Fruit fly (Drosophila melanogaster) whole organism, embryonic: Measurements from ENCODE around the gene Usp1.

Experiments
- ATbp ChIP-seq: fragments of 200-800 bp; sonication (Bioruptor generic); optimal IDR thresholded peaks from 2 replicates; lab custom pipeline; 2017; ENCODE audit warnings: missing biosample characterization, mild to moderate bottlenecking, missing genetic modification characterization, missing genetic modification reagents
- C15 ChIP-seq: fragments of 200-800 bp; sonication (Bioruptor generic); IDR thresholded peaks from 3 replicates; pipeline ENCODE4 v1.3.6; 2022; ENCODE audit warnings: missing biosample characterization, missing genetic modification characterization
- CG10209 ChIP-seq: fragments of 200-800 bp; sonication (Bioruptor generic); optimal IDR thresholded peaks from 3 replicates; lab custom pipeline; 2017; ENCODE audit warnings: missing biosample characterization, mild to moderate bottlenecking, missing genetic modification characterization, missing genetic modification reagents
- CG10366 ChIP-seq: fragments of 200-800 bp; sonication (Bioruptor generic); IDR thresholded peaks from 2 replicates; pipeline ENCODE4 v1.3.6; 2022; ENCODE audit warnings: missing biosample characterization, missing genetic modification characterization
- CG10462 ChIP-seq: fragments of 200-800 bp; sonication (Bioruptor generic); optimal IDR thresholded peaks from 2 replicates; lab custom pipeline; 2016; ENCODE audit warnings: missing biosample characterization, missing genetic modification characterization
- CG10543 ChIP-seq: fragments of 200-800 bp; sonication (Bioruptor generic); optimal IDR thresholded peaks from 3 replicates; lab custom pipeline; 2017; ENCODE audit warnings: missing biosample characterization, mild to moderate bottlenecking, missing genetic modification characterization, moderate library complexity
- CG11723 ChIP-seq: fragments of 200-800 bp; sonication (Bioruptor generic); optimal IDR thresholded peaks from 2 replicates; lab custom pipeline; 2017; ENCODE audit warnings: missing biosample characterization, mild to moderate bottlenecking, missing genetic modification characterization
- CG1233 ChIP-seq: fragments of 200-800 bp; sonication (Bioruptor generic); optimal IDR thresholded peaks from 4 replicates; lab custom pipeline; 2018; ENCODE audit warnings: missing biosample characterization, mild to moderate bottlenecking, missing genetic modification characterization
- CG17612 ChIP-seq: fragments of 200-800 bp; sonication (Bioruptor generic); IDR thresholded peaks from 2 replicates; pipeline ENCODE4 v1.3.6; 2022; ENCODE audit warnings: missing biosample characterization, missing genetic modification characterization
- CG1792 ChIP-seq: fragments of 200-800 bp; sonication (Bioruptor generic); optimal IDR thresholded peaks from 2 replicates; lab custom pipeline; 2016; ENCODE audit warnings: missing biosample characterization, missing genetic modification characterization
- CG31224 ChIP-seq: fragments of 200-800 bp; sonication (Bioruptor generic); IDR thresholded peaks from 2 replicates; pipeline ENCODE4 v1.3.6; 2022; ENCODE audit warnings: missing biosample characterization, missing genetic modification characterization
- CG32532 ChIP-seq: fragments of 200-800 bp; sonication (Bioruptor generic); IDR thresholded peaks from 2 replicates; pipeline ENCODE4 v1.3.6; 2022; ENCODE audit warnings: missing biosample characterization, missing genetic modification characterization
- CG4617 ChIP-seq: fragments of 200-800 bp; sonication (Bioruptor generic); optimal IDR thresholded peaks from 3 replicates; lab custom pipeline; 2016; ENCODE audit warnings: missing biosample characterization, missing genetic modification characterization, borderline replicate concordance
- CG6254 ChIP-seq: fragments of 200-800 bp; sonication (Bioruptor generic); optimal IDR thresholded peaks from 3 replicates; lab custom pipeline; 2017; ENCODE audit warnings: mild to moderate bottlenecking, missing biosample characterization, missing genetic modification reagents, missing genetic modification characterization
- CG7271 ChIP-seq: fragments of 200-800 bp; sonication (Bioruptor generic); optimal IDR thresholded peaks from 2 replicates; lab custom pipeline; 2018; ENCODE audit warnings: missing biosample characterization, mild to moderate bottlenecking, missing genetic modification characterization, moderate library complexity
- CG7839 ChIP-seq: fragments of 200-800 bp; sonication (Bioruptor generic); optimal IDR thresholded peaks from 3 replicates; lab custom pipeline; 2018; ENCODE audit warnings: missing biosample characterization, mild to moderate bottlenecking, missing genetic modification characterization, moderate library complexity
- CG8089 ChIP-seq: fragments of 200-800 bp; sonication (Bioruptor generic); optimal IDR thresholded peaks from 3 replicates; lab custom pipeline; 2016; ENCODE audit warnings: missing biosample characterization, missing genetic modification characterization
- CG8290 ChIP-seq, 3 experiments: fragments of 200-800 bp; sonication (Bioruptor generic); optimal IDR thresholded peaks; 2 replicates each; lab custom pipeline; 2016 to 2019; ENCODE audit warnings: missing biosample characterization in 3 of 3, missing genetic modification characterization in 3 of 3, mild to moderate bottlenecking in 2 of 3, moderate library complexity in 1 of 3
- CG8924 ChIP-seq: fragments of 200-800 bp; optimal IDR thresholded peaks from 3 replicates; lab custom pipeline; 2019; ENCODE audit warnings: missing biosample characterization, mild to moderate bottlenecking, missing genetic modification characterization, moderate library complexity
- CTCF ChIP-seq: fragments of 200-800 bp; sonication (Bioruptor generic); optimal IDR thresholded peaks from 2 replicates; lab custom pipeline; 2017; ENCODE audit warnings: missing biosample characterization, mild to moderate bottlenecking, missing genetic modification characterization, moderate library complexity
- D19A ChIP-seq: fragments of 200-800 bp; optimal IDR thresholded peaks from 3 replicates; lab custom pipeline; 2019; ENCODE audit warnings: missing biosample characterization, mild to moderate bottlenecking, missing genetic modification characterization, moderate library complexity
- Dip3 ChIP-seq: fragments of 200-800 bp; sonication (Bioruptor generic); optimal IDR thresholded peaks from 3 replicates; lab custom pipeline; 2016; ENCODE audit warnings: missing biosample characterization, missing genetic modification characterization
- Dref ChIP-seq: fragments of 200-800 bp; sonication (Bioruptor generic); IDR thresholded peaks from 2 replicates; pipeline ENCODE4 v1.3.6; 2022; ENCODE audit warnings: missing biosample characterization, missing genetic modification characterization
- Fer2 ChIP-seq: fragments of 200-800 bp; sonication (Bioruptor generic); optimal IDR thresholded peaks from 2 replicates; lab custom pipeline; 2018; ENCODE audit warnings: missing biosample characterization, mild to moderate bottlenecking, missing genetic modification characterization, moderate library complexity
- GATAe ChIP-seq: fragments of 200-800 bp; sonication (Bioruptor generic); conservative IDR thresholded peaks from 2 replicates; pipeline ENCODE4 v1.3.6; 2022; ENCODE audit warnings: missing biosample characterization, missing genetic modification characterization
- Spps ChIP-seq: fragments of 200-800 bp; sonication (Bioruptor generic); optimal IDR thresholded peaks from 2 replicates; lab custom pipeline; 2018; ENCODE audit warnings: missing biosample characterization, mild to moderate bottlenecking, missing genetic modification characterization
- Vsx1 ChIP-seq: fragments of 200-800 bp; sonication (Bioruptor generic); optimal IDR thresholded peaks from 2 replicates; lab custom pipeline; 2017; ENCODE audit warnings: missing biosample characterization, mild to moderate bottlenecking, missing genetic modification characterization, missing genetic modification reagents
- Xrp1 ChIP-seq: fragments of 200-800 bp; sonication (Bioruptor generic); IDR thresholded peaks from 2 replicates; pipeline ENCODE4 v1.3.6; 2022; ENCODE audit warnings: missing biosample characterization, missing genetic modification characterization
- al ChIP-seq: fragments of 200-800 bp; sonication (Bioruptor generic); IDR thresholded peaks from 2 replicates; pipeline ENCODE4 v1.3.6; 2022; ENCODE audit warnings: missing biosample characterization, missing genetic modification characterization
- ash1 ChIP-seq: fragments of 200-800 bp; sonication (Bioruptor generic); optimal IDR thresholded peaks from 2 replicates; lab custom pipeline; 2018; ENCODE audit warnings: missing biosample characterization, mild to moderate bottlenecking, missing genetic modification characterization
- bigmax ChIP-seq: fragments of 200-800 bp; sonication (Bioruptor generic); optimal IDR thresholded peaks from 2 replicates; lab custom pipeline; 2018; ENCODE audit warnings: missing biosample characterization, mild to moderate bottlenecking, missing genetic modification characterization
- br ChIP-seq: fragments of >200 bp; optimal IDR thresholded peaks from 2 replicates; lab custom pipeline; 2017
- ci ChIP-seq: fragments of 200-800 bp; sonication (Bioruptor generic); IDR thresholded peaks from 3 replicates; pipeline ENCODE4 v1.3.6; 2022; ENCODE audit warnings: missing biosample characterization, missing genetic modification characterization
- croc ChIP-seq: fragments of 200-800 bp; sonication (Bioruptor generic); conservative IDR thresholded peaks from 3 replicates; pipeline ENCODE4 v1.3.6; 2022; ENCODE audit warnings: missing biosample characterization, missing genetic modification characterization
- dm ChIP-seq: fragments of 200-800 bp; sonication (Bioruptor generic); optimal IDR thresholded peaks from 3 replicates; lab custom pipeline; 2016; ENCODE audit warnings: missing biosample characterization, missing genetic modification characterization
- gcm ChIP-seq: fragments of 200-800 bp; sonication (Bioruptor generic); optimal IDR thresholded peaks from 2 replicates; lab custom pipeline; 2019; ENCODE audit warnings: missing biosample characterization, mild to moderate bottlenecking, missing genetic modification characterization, moderate library complexity
- grau ChIP-seq: fragments of 200-800 bp; optimal IDR thresholded peaks from 3 replicates; lab custom pipeline; 2019; ENCODE audit warnings: missing biosample characterization, mild to moderate bottlenecking, missing genetic modification characterization, moderate library complexity
- ham ChIP-seq: fragments of 200-800 bp; sonication (Bioruptor generic); IDR thresholded peaks from 2 replicates; pipeline ENCODE4 v1.3.6; 2022; ENCODE audit warnings: missing biosample characterization, missing genetic modification characterization
- hkb ChIP-seq, 2 experiments: fragments of 200-800 bp in 1 of 2; fragments of >200 bp in 1 of 2; sonication (Bioruptor generic) in 1 of 2; IDR thresholded peaks in 1 of 2; optimal IDR thresholded peaks in 1 of 2; 2 replicates each; pipeline versions ENCODE4 v1.3.6 to Lab custom; 2017 to 2022; ENCODE audit warnings: missing biosample characterization in 1 of 2, missing genetic modification characterization in 1 of 2
- hth ChIP-seq: fragments of >200 bp; optimal IDR thresholded peaks from 2 replicates; lab custom pipeline; 2017; ENCODE audit warnings: inconsistent platforms
- ind ChIP-seq: fragments of 200-800 bp; sonication (Bioruptor generic); optimal IDR thresholded peaks from 3 replicates; lab custom pipeline; 2016; ENCODE audit warnings: missing biosample characterization, missing genetic modification characterization
- luna ChIP-seq: fragments of 200-800 bp; sonication (Bioruptor generic); optimal IDR thresholded peaks from 2 replicates; lab custom pipeline; 2016; ENCODE audit warnings: missing biosample characterization, missing genetic modification characterization
- oc ChIP-seq: fragments of 200-800 bp; sonication (Bioruptor generic); optimal IDR thresholded peaks from 2 replicates; lab custom pipeline; 2018; ENCODE audit warnings: missing biosample characterization, mild to moderate bottlenecking, missing genetic modification characterization, moderate library complexity
- onecut ChIP-seq: fragments of 200-800 bp; sonication (Bioruptor generic); IDR thresholded peaks from 2 replicates; pipeline ENCODE4 v1.3.6; 2022; ENCODE audit warnings: missing biosample characterization, missing genetic modification characterization
- pita ChIP-seq: fragments of 200-800 bp; sonication (Bioruptor generic); optimal IDR thresholded peaks from 2 replicates; lab custom pipeline; 2017; ENCODE audit warnings: missing biosample characterization, mild to moderate bottlenecking, missing genetic modification characterization
- sd ChIP-seq: fragments of 200-800 bp; sonication (Bioruptor generic); optimal IDR thresholded peaks from 3 replicates; lab custom pipeline; 2018; ENCODE audit warnings: missing biosample characterization, mild to moderate bottlenecking, missing genetic modification characterization, moderate library complexity
- slbo ChIP-seq: fragments of 200-800 bp; sonication (Bioruptor generic); IDR thresholded peaks from 2 replicates; pipeline ENCODE4 v1.3.6; 2022; ENCODE audit warnings: missing biosample characterization, missing genetic modification characterization
- stc ChIP-seq: fragments of 200-800 bp; sonication (Bioruptor generic); IDR thresholded peaks from 2 replicates; pipeline ENCODE4 v1.3.6; 2022; ENCODE audit warnings: missing biosample characterization, missing genetic modification characterization
- sug ChIP-seq: fragments of 200-800 bp; optimal IDR thresholded peaks from 2 replicates; lab custom pipeline; 2019; ENCODE audit warnings: missing biosample characterization, mild to moderate bottlenecking, missing genetic modification characterization, moderate library complexity
- tap ChIP-seq: fragments of 200-800 bp; optimal IDR thresholded peaks from 3 replicates; lab custom pipeline; 2019; ENCODE audit warnings: missing biosample characterization, mild to moderate bottlenecking, missing genetic modification characterization, moderate library complexity
- toy ChIP-seq: fragments of 200-800 bp; sonication (Bioruptor generic); IDR thresholded peaks from 2 replicates; pipeline ENCODE4 v1.3.6; 2022; ENCODE audit warnings: missing biosample characterization, missing genetic modification characterization
- zfh1 ChIP-seq: fragments of 200-800 bp; sonication (Bioruptor generic); IDR thresholded peaks from 3 replicates; pipeline ENCODE4 v1.3.6; 2022; ENCODE audit warnings: missing biosample characterization, missing genetic modification characterization

Usp1 gene

dm6 chr3R:29274590-29274989, 45.6 kb downstream of the Usp1 start (continued):
- TF ChIP-seq CG1233 (peak; percentile 21), br (lab: Kevin White, UChicago) (no peak), Dref (GFP tag; lab: Robert Waterston, UW) (no peak), CG17612 (GFP tag; lab: Robert Waterston, UW) (no peak), C15 (GFP tag; lab: Robert Waterston, UW) (no peak), CG7839 (tag; lab: Kevin White, UChicago) (peak; percentile 77), hkb (optimal IDR thresholded peaks at IDR 0.05; lab: Kevin White, UChicago) (no peak), hkb (GFP tag; IDR thresholded peaks at IDR 0.05; lab: Robert Waterston, UW) (peak; percentile 46; the same call in 1 of the 2 replicates), Spps (tag; lab: Kevin White, UChicago) (peak; percentile 76), CG11723 (peak; percentile 41), CG32532 (GFP tag; lab: Robert Waterston, UW) (peak; percentile 32; the same call in 1 of the 2 replicates), hth (lab: Kevin White, UChicago) (no peak), slbo (GFP tag; lab: Robert Waterston, UW) (peak; percentile 63), CG8089 (GFP tag; lab: Kevin White, UChicago) (peak; percentile 57), ind (GFP tag; lab: Kevin White, UChicago) (peak; percentile 43), zfh1 (GFP tag; lab: Robert Waterston, UW) (peak; percentile 73), Fer2 (no peak), ham (GFP tag; lab: Robert Waterston, UW) (no peak), Xrp1 (GFP tag; lab: Robert Waterston, UW) (peak; percentile 80), ATbp (GFP tag; lab: Kevin White, UChicago) (peak; percentile 63), D19A (tag; lab: Kevin White, UChicago) (peak; percentile 64), CG6254 (peak; percentile 73), CG8924 (peak; percentile 76), Vsx1 (GFP tag; lab: Kevin White, UChicago) (no peak), onecut (GFP tag; lab: Robert Waterston, UW) (peak; percentile 63), ash1 (GFP tag; lab: Kevin White, UChicago) (no peak), croc (GFP tag; lab: Robert Waterston, UW) (peak; percentile 21; the same call in 1 of the 3 replicates), CG8290 (GFP tag; optimal IDR thresholded peaks at IDR 0.05; lab: Kevin White, UChicago) (peak; percentile 0), CG8290 (tag; optimal IDR thresholded peaks at IDR 0.05; lab: Kevin White, UChicago) (no peak), CG10209 (peak; percentile 65), tap (peak; percentile 73), stc (peak; percentile 54; the same call in 1 of the 2 replicates), ci (GFP tag; lab: Robert Waterston, UW) (peak; percentile 83), CG31224 (GFP tag; lab: Robert Waterston, UW) (no peak), pita (GFP tag; lab: Kevin White, UChicago) (no peak), CG10543 (no peak), sug (no peak), CG4617 (peak; percentile 6), GATAe (no peak), bigmax (GFP tag; lab: Kevin White, UChicago) (no peak), CG1792 (no peak), Dip3 (GFP tag; lab: Kevin White, UChicago) (no peak), dm (no peak), al (GFP tag; lab: Robert Waterston, UW) (no peak), CG10462 (GFP tag; lab: Kevin White, UChicago) (no peak), gcm (GFP tag; lab: Kevin White, UChicago) (peak; percentile 38), CG10366 (GFP tag; lab: Robert Waterston, UW) (peak; percentile 64), CG7271 (no peak), CTCF (GFP tag; lab: Kevin White, UChicago) (no peak), oc (peak; percentile 80), toy (GFP tag; lab: Robert Waterston, UW) (no peak), luna (no peak), sd (tag; lab: Kevin White, UChicago) (no peak), grau (tag; lab: Kevin White, UChicago) (peak; percentile 75)
